Fruit fly (Drosophila melanogaster) whole organism, embryonic: ENCODE measurements around the gene Polr1D.
A peak's percentile ranks its signal among the peaks of the same experiment; 100 is the strongest.

Experiments used
- Asciz ChIP-seq: fragments of 200-800 bp; sonication (Bioruptor generic); optimal IDR thresholded peaks from 2 replicates; lab custom pipeline; 2017; ENCODE audit warnings: missing biosample characterization, mild to moderate bottlenecking, missing genetic modification characterization, missing genetic modification reagents
- B-H2 ChIP-seq: fragments of 200-800 bp; sonication (Bioruptor generic); optimal IDR thresholded peaks from 2 replicates; lab custom pipeline; 2018; ENCODE audit warnings: missing biosample characterization, mild to moderate bottlenecking, missing genetic modification characterization
- CG11696 ChIP-seq: fragments of 200-800 bp; sonication (Bioruptor generic); IDR thresholded peaks from 2 replicates; pipeline ENCODE4 v1.3.6; 2022; ENCODE audit warnings: missing biosample characterization, missing genetic modification characterization
- CG12744 ChIP-seq: fragments of 200-800 bp; sonication (Bioruptor generic); optimal IDR thresholded peaks from 2 replicates; lab custom pipeline; 2016; ENCODE audit warnings: missing biosample characterization, missing genetic modification characterization
- CG13287 ChIP-seq: fragments of 200-800 bp; sonication (Bioruptor generic); IDR thresholded peaks from 2 replicates; pipeline ENCODE4 v1.3.6; 2022; ENCODE audit warnings: missing biosample characterization, missing genetic modification characterization; ENCODE audit not compliant: partially characterized antibody
- CG13775 ChIP-seq: fragments of 200-800 bp; sonication (Bioruptor generic); optimal IDR thresholded peaks from 3 replicates; lab custom pipeline; 2017; ENCODE audit warnings: missing biosample characterization, mild to moderate bottlenecking, missing genetic modification characterization
- CG14050 ChIP-seq: fragments of 200-800 bp; sonication (Bioruptor generic); IDR thresholded peaks from 3 replicates; pipeline ENCODE4 v1.3.6; 2022; ENCODE audit warnings: missing biosample characterization, missing genetic modification characterization
- CG15601 ChIP-seq: fragments of 200-800 bp; sonication (Bioruptor generic); optimal IDR thresholded peaks from 3 replicates; lab custom pipeline; 2019; ENCODE audit warnings: missing biosample characterization, mild to moderate bottlenecking, missing genetic modification characterization, moderate library complexity
- CG16813 ChIP-seq: fragments of 200-800 bp; sonication (Bioruptor generic); IDR thresholded peaks from 3 replicates; pipeline ENCODE4 v1.3.6; 2022; ENCODE audit warnings: missing biosample characterization, missing genetic modification characterization; ENCODE audit not compliant: partially characterized antibody
- CG16815 ChIP-seq: fragments of 200-800 bp; sonication (Bioruptor generic); optimal IDR thresholded peaks from 3 replicates; lab custom pipeline; 2017; ENCODE audit warnings: missing biosample characterization, mild to moderate bottlenecking, missing genetic modification characterization
- CG17186 ChIP-seq: fragments of 200-800 bp; sonication (Bioruptor generic); optimal IDR thresholded peaks from 3 replicates; lab custom pipeline; 2017; ENCODE audit warnings: missing biosample characterization, missing genetic modification reagents, missing genetic modification characterization
- CG18476 ChIP-seq: fragments of 200-800 bp; sonication (Bioruptor generic); optimal IDR thresholded peaks from 2 replicates; lab custom pipeline; 2016; ENCODE audit warnings: missing biosample characterization, mild to moderate bottlenecking, missing genetic modification characterization
- CG4282 ChIP-seq: fragments of 200-800 bp; sonication (Bioruptor generic); optimal IDR thresholded peaks from 2 replicates; lab custom pipeline; 2016; ENCODE audit warnings: missing biosample characterization, missing genetic modification characterization
- CG4707 ChIP-seq: fragments of 200-800 bp; sonication (Bioruptor generic); optimal IDR thresholded peaks from 2 replicates; lab custom pipeline; 2018; ENCODE audit warnings: missing biosample characterization, mild to moderate bottlenecking, missing genetic modification characterization, moderate library complexity
- CG6791 ChIP-seq: fragments of 200-800 bp; sonication (Bioruptor generic); IDR thresholded peaks from 3 replicates; pipeline ENCODE4 v1.3.6; 2022; ENCODE audit warnings: missing biosample characterization, missing genetic modification characterization; ENCODE audit not compliant: partially characterized antibody
- CG7556 ChIP-seq: fragments of 200-800 bp; sonication (Bioruptor generic); optimal IDR thresholded peaks from 2 replicates; lab custom pipeline; 2017; ENCODE audit warnings: missing biosample characterization, mild to moderate bottlenecking, missing genetic modification characterization
- CG7928 ChIP-seq: fragments of 200-800 bp; sonication (Bioruptor generic); optimal IDR thresholded peaks from 2 replicates; lab custom pipeline; 2017; ENCODE audit warnings: missing biosample characterization, mild to moderate bottlenecking, missing genetic modification characterization
- Deaf1 ChIP-seq: fragments of 200-800 bp; optimal IDR thresholded peaks from 3 replicates; lab custom pipeline; 2019; ENCODE audit warnings: missing biosample characterization, mild to moderate bottlenecking, missing genetic modification characterization, moderate library complexity
- E2f2 ChIP-seq: fragments of 200-800 bp; sonication (Bioruptor generic); IDR thresholded peaks from 2 replicates; pipeline ENCODE4 v1.3.6; 2022; ENCODE audit warnings: missing biosample characterization, missing genetic modification characterization
- H15 ChIP-seq: fragments of 200-800 bp; sonication (Bioruptor generic); IDR thresholded peaks from 3 replicates; pipeline ENCODE4 v1.3.6; 2022; ENCODE audit warnings: missing biosample characterization, missing genetic modification characterization
- H2.0 ChIP-seq: fragments of 200-800 bp; sonication (Bioruptor generic); IDR thresholded peaks from 2 replicates; pipeline ENCODE4 v1.3.6; 2022; ENCODE audit warnings: missing biosample characterization, missing genetic modification characterization
- HLH54F ChIP-seq: fragments of 200-800 bp; sonication (Bioruptor generic); optimal IDR thresholded peaks from 3 replicates; lab custom pipeline; 2016; ENCODE audit warnings: missing biosample characterization, missing genetic modification characterization
- Hmx ChIP-seq: fragments of 200-800 bp; sonication (Bioruptor generic); optimal IDR thresholded peaks from 2 replicates; lab custom pipeline; 2016; ENCODE audit warnings: missing biosample characterization, missing genetic modification characterization
- Lpt ChIP-seq: fragments of >200 bp; optimal IDR thresholded peaks from 2 replicates; lab custom pipeline; 2018; ENCODE audit warnings: missing biosample characterization, missing genetic modification characterization
- Meics ChIP-seq: fragments of 200-800 bp; sonication (Bioruptor generic); optimal IDR thresholded peaks from 2 replicates; lab custom pipeline; 2017; ENCODE audit warnings: missing biosample characterization, mild to moderate bottlenecking, missing genetic modification characterization
- NC2β ChIP-seq: fragments of 200-800 bp; sonication (Bioruptor generic); optimal IDR thresholded peaks from 2 replicates; lab custom pipeline; 2016; ENCODE audit warnings: missing biosample characterization, missing genetic modification characterization
- Opbp ChIP-seq: fragments of 200-800 bp; sonication (Bioruptor generic); IDR thresholded peaks from 3 replicates; pipeline ENCODE4 v1.3.6; 2022; ENCODE audit warnings: missing biosample characterization, missing genetic modification characterization; ENCODE audit not compliant: partially characterized antibody
- Rx ChIP-seq: fragments of 200-800 bp; sonication (Bioruptor generic); IDR thresholded peaks from 2 replicates; pipeline ENCODE4 v1.3.6; 2022; ENCODE audit warnings: missing biosample characterization, missing genetic modification characterization
- Tbp ChIP-seq: fragments of >200 bp; optimal IDR thresholded peaks from 2 replicates; lab custom pipeline; 2018; ENCODE audit warnings: missing biosample characterization, missing genetic modification characterization
- YL-1 ChIP-seq: fragments of 200-800 bp; sonication (Bioruptor generic); optimal IDR thresholded peaks from 3 replicates; lab custom pipeline; 2017; ENCODE audit warnings: missing biosample characterization, mild to moderate bottlenecking, missing genetic modification characterization
- bsh ChIP-seq, 2 experiments: fragments of 200-800 bp; sonication (Bioruptor generic); optimal IDR thresholded peaks; 2 replicates each; lab custom pipeline; 2017 to 2018; ENCODE audit warnings: mild to moderate bottlenecking in 2 of 2, missing biosample characterization in 2 of 2, missing genetic modification characterization in 2 of 2, moderate library complexity in 1 of 2
- btn ChIP-seq: fragments of 200-800 bp; sonication (Bioruptor generic); optimal IDR thresholded peaks from 2 replicates; lab custom pipeline; 2016; ENCODE audit warnings: missing biosample characterization, missing genetic modification characterization
- cg ChIP-seq: fragments of 200-800 bp; sonication (Bioruptor generic); optimal IDR thresholded peaks from 3 replicates; lab custom pipeline; 2019; ENCODE audit warnings: missing biosample characterization, mild to moderate bottlenecking, missing genetic modification characterization, moderate library complexity
- cwo ChIP-seq: fragments of 200-800 bp; sonication (Bioruptor generic); optimal IDR thresholded peaks from 3 replicates; lab custom pipeline; 2017; ENCODE audit warnings: missing biosample characterization, missing genetic modification characterization, mild to moderate bottlenecking, moderate library complexity, missing genetic modification reagents
- dati ChIP-seq: fragments of 200-800 bp; sonication (Bioruptor generic); IDR thresholded peaks from 2 replicates; pipeline ENCODE4 v1.3.6; 2022; ENCODE audit warnings: missing biosample characterization, missing genetic modification characterization
- exex ChIP-seq: fragments of 200-800 bp; sonication (Bioruptor generic); optimal IDR thresholded peaks from 4 replicates; lab custom pipeline; 2018; ENCODE audit warnings: missing biosample characterization, mild to moderate bottlenecking, missing genetic modification characterization, moderate library complexity
- jing ChIP-seq: fragments of 200-800 bp; sonication (Bioruptor generic); optimal IDR thresholded peaks from 2 replicates; lab custom pipeline; 2018; ENCODE audit warnings: missing biosample characterization, mild to moderate bottlenecking, missing genetic modification characterization
- lilli ChIP-seq: fragments of 200-800 bp; sonication (Bioruptor generic); optimal IDR thresholded peaks from 3 replicates; lab custom pipeline; 2016; ENCODE audit warnings: missing biosample characterization, missing genetic modification characterization
- lov ChIP-seq, 2 experiments: fragments of 200-800 bp in 1 of 2; fragments of >200 bp in 1 of 2; sonication (Bioruptor generic) in 1 of 2; IDR thresholded peaks in 1 of 2; optimal IDR thresholded peaks in 1 of 2; 2 replicates in 1 of 2; 3 replicates in 1 of 2; pipeline versions ENCODE4 v1.3.6 to Lab custom; 2017 to 2022; ENCODE audit warnings: missing biosample characterization in 1 of 2, missing genetic modification characterization in 1 of 2
- mam ChIP-seq: fragments of 200-800 bp; sonication (Bioruptor generic); optimal IDR thresholded peaks from 3 replicates; lab custom pipeline; 2016; ENCODE audit warnings: missing biosample characterization, missing genetic modification characterization
- pum ChIP-seq: fragments of 200-800 bp; sonication (Bioruptor generic); optimal IDR thresholded peaks from 2 replicates; lab custom pipeline; 2016; ENCODE audit warnings: missing biosample characterization, missing genetic modification characterization
- salm ChIP-seq: fragments of 200-800 bp; sonication (Bioruptor generic); optimal IDR thresholded peaks from 2 replicates; lab custom pipeline; 2018; ENCODE audit warnings: missing biosample characterization, mild to moderate bottlenecking, missing genetic modification characterization
- sd ChIP-seq: fragments of 200-800 bp; sonication (Bioruptor generic); optimal IDR thresholded peaks from 3 replicates; lab custom pipeline; 2018; ENCODE audit warnings: missing biosample characterization, mild to moderate bottlenecking, missing genetic modification characterization, moderate library complexity
- sqz ChIP-seq: fragments of 200-800 bp; sonication (Bioruptor generic); optimal IDR thresholded peaks from 3 replicates; lab custom pipeline; 2018; ENCODE audit warnings: missing biosample characterization, mild to moderate bottlenecking, missing genetic modification characterization
- tup ChIP-seq: fragments of 200-800 bp; sonication (Bioruptor generic); optimal IDR thresholded peaks from 2 replicates; lab custom pipeline; 2016; ENCODE audit warnings: missing biosample characterization, mild to moderate bottlenecking, missing genetic modification characterization, moderate library complexity
- vfl ChIP-seq: fragments of 200-800 bp; sonication (Bioruptor generic); optimal IDR thresholded peaks from 2 replicates; lab custom pipeline; 2016; ENCODE audit warnings: missing biosample characterization, missing genetic modification characterization
- vnd ChIP-seq: fragments of 200-800 bp; sonication (Bioruptor generic); IDR thresholded peaks from 3 replicates; pipeline ENCODE4 v1.3.6; 2022; ENCODE audit warnings: missing biosample characterization, missing genetic modification characterization; ENCODE audit not compliant: partially characterized antibody
- zfh1 ChIP-seq: fragments of 200-800 bp; sonication (Bioruptor generic); IDR thresholded peaks from 3 replicates; pipeline ENCODE4 v1.3.6; 2022; ENCODE audit warnings: missing biosample characterization, missing genetic modification characterization

Gene Polr1D

DNA sequence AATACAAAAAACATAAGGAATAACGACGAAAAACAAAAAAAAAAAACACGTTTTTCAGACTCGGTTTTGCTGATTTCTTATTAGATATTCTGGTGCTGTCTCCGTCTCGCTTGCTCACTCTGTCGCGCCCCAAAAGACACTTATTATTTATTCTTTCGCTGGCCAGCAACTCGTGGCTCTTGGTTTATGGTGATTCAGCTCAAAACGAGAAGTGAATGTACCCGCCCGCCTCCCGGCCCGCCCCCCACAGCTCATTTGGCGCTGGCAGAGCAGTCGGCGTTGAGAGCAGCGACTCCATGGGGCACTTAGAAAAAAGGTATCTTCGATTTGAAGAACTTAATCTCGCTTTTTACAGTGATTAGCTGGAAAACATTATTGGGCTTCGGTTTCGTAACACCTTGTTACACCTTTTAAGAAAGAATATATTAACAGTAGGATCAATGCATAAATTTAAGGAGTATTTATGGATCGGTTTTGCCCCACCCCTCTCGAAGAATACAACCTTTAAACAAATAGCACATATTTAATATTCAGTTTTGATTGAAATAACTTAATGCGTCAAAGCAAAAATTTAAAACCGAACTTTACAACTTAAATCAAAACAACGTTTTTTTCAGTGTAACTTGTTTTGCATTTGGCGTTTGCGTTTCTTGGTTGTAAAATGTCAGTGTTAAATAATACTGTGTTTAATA is 6.5 kb upstream of the Polr1D start (continued):
- TF ChIP-seq Deaf1 (tag; lab: Kevin White, UChicago), result peak; percentile 19
- TF ChIP-seq lov (optimal IDR thresholded peaks at IDR 0.05; lab: Kevin White, UChicago), result no peak
- no peak for TF ChIP-seq lov (GFP tag; IDR thresholded peaks at IDR 0.05; lab: Robert Waterston, UW)
- no peak for TF ChIP-seq CG16813 (GFP tag; lab: Robert Waterston, UW)
- TF ChIP-seq CG7928 (GFP tag; lab: Kevin White, UChicago), result peak; percentile 51
- TF ChIP-seq CG11696 (GFP tag; lab: Robert Waterston, UW), result no peak
- TF ChIP-seq Tbp (GFP tag; lab: Kevin White, UChicago), result no peak
- TF ChIP-seq jing (GFP tag; lab: Kevin White, UChicago), result peak; percentile 41
- peak; percentile 90 for TF ChIP-seq CG7556 (GFP tag; lab: Kevin White, UChicago)
- TF ChIP-seq CG17186, result no peak
- TF ChIP-seq CG18476 (GFP tag; lab: Kevin White, UChicago), result peak; percentile 57
- TF ChIP-seq dati, result no peak
- no peak for TF ChIP-seq CG4282
- no peak for TF ChIP-seq vnd
- TF ChIP-seq Rx (GFP tag; lab: Robert Waterston, UW), result peak; percentile 38; the same call in 1 of the 2 replicates
- peak; percentile 85 to 87 for TF ChIP-seq bsh (GFP tag; optimal IDR thresholded peaks at IDR 0.05; lab: Kevin White, UChicago)
- TF ChIP-seq CG4707 (GFP tag; lab: Kevin White, UChicago), result peak; percentile 18
- no peak for TF ChIP-seq CG6791 (GFP tag; lab: Robert Waterston, UW)
- TF ChIP-seq vfl (GFP tag; lab: Kevin White, UChicago), result no peak
- no peak for TF ChIP-seq cg (GFP tag; lab: Kevin White, UChicago)
- peak; percentile 31 for TF ChIP-seq exex (tag; lab: Kevin White, UChicago)
- no peak for TF ChIP-seq CG13287 (GFP tag; lab: Robert Waterston, UW)
- peak; percentile 49 for TF ChIP-seq NC2β (GFP tag; lab: Kevin White, UChicago)
- TF ChIP-seq H15 (GFP tag; lab: Robert Waterston, UW), result no peak
- TF ChIP-seq zfh1 (GFP tag; lab: Robert Waterston, UW), result 0 out of 3 replicates have a peak, but pooled peaks have one; percentile 31
- TF ChIP-seq sd, result peak; percentile 10
- TF ChIP-seq pum, result peak; percentile 38
- TF ChIP-seq Asciz (GFP tag; lab: Kevin White, UChicago), result peak; percentile 65
- no peak for TF ChIP-seq H2.0 (GFP tag; lab: Robert Waterston, UW)
- peak; percentile 79 for TF ChIP-seq lilli (GFP tag; lab: Kevin White, UChicago)
- TF ChIP-seq CG12744 (GFP tag; lab: Kevin White, UChicago), result peak; percentile 56
- peak; percentile 7 for TF ChIP-seq YL-1 (GFP tag; lab: Kevin White, UChicago)
- peak; percentile 82 for TF ChIP-seq CG13775
- no peak for TF ChIP-seq btn (GFP tag; lab: Kevin White, UChicago)
- TF ChIP-seq CG16815, result peak; percentile 69
- TF ChIP-seq Hmx (GFP tag; lab: Kevin White, UChicago), result peak; percentile 41
- peak; percentile 26 for TF ChIP-seq tup
- TF ChIP-seq CG14050 (GFP tag; lab: Robert Waterston, UW), result no peak
- TF ChIP-seq Lpt (GFP tag; lab: Kevin White, UChicago), result no peak
- no peak for TF ChIP-seq Opbp
- peak; percentile 85 for TF ChIP-seq Meics (GFP tag; lab: Kevin White, UChicago)
- TF ChIP-seq HLH54F (GFP tag; lab: Kevin White, UChicago), result peak; percentile 70
- peak; percentile 27 for TF ChIP-seq salm
- peak; percentile 33; the same call in 1 of the 2 replicates for TF ChIP-seq E2f2 (GFP tag; lab: Robert Waterston, UW)
- TF ChIP-seq sqz (GFP tag; lab: Kevin White, UChicago), result no peak
- TF ChIP-seq B-H2, result no peak
- TF ChIP-seq cwo (GFP tag; lab: Kevin White, UChicago), result peak; percentile 63
- TF ChIP-seq mam (GFP tag; lab: Kevin White, UChicago), result peak; percentile 56
- peak; percentile 74 for TF ChIP-seq CG15601
